Worm (Caenorhabditis elegans) whole organism, L4/young adult: ENCODE data around the gene B0302.4.

ENCODE experiments used
- dao-5 ChIP-seq: sonication (generic microtip); optimal IDR thresholded peaks from 2 replicates; lab custom pipeline; 2016; ENCODE audit warnings: missing genotype, missing genetic modification characterization, moderate library complexity, missing compliant biosample characterization
- him-1 ChIP-seq: sonication (generic microtip); optimal IDR thresholded peaks from 2 replicates; lab custom pipeline; 2016; ENCODE audit warnings: missing genotype, missing genetic modification reagents, missing genetic modification characterization, missing compliant biosample characterization

DNA sequence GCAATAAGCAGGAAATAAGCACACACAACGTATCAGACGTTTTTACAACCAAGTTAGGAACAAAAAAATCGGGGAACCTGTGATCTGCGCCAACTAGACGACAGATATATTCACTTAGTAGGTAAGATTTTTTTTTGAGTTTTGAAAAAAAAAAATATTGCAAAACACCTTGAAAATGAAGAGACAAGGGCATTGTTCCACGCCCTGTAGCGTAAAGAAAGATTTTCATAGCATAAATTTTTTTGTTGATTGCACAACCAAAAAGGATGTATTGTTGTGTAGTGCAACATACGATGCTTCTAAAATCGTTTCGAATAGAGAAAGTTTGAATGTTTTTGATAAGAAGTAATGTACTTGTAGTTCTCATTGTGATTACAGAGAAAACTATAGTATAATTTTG lies 3.6 kb upstream of the B0302.4 start:
- TF ChIP-seq him-1 (tag; lab: Kevin White, UChicago) = no peak
- TF ChIP-seq dao-5 (tag; lab: Kevin White, UChicago) = no peak
